Worm (Caenorhabditis elegans) whole organism, early embryonic: Measurements from ENCODE around the gene clec-238.

ENCODE experiments used
- B0310.2 ChIP-seq: sonication (generic microtip); optimal IDR thresholded peaks from 2 replicates; lab custom pipeline; 2016; ENCODE audit warnings: mild to moderate bottlenecking, missing genetic modification characterization, missing compliant biosample characterization
- ama-1 ChIP-seq: fragments of 150-350 bp; optimal IDR thresholded peaks from 2 replicates; lab custom pipeline; 2014
- ets-7 ChIP-seq: sonication (generic microtip); optimal IDR thresholded peaks from 2 replicates; lab custom pipeline; 2016; ENCODE audit warnings: missing genotype, missing genetic modification characterization, missing compliant biosample characterization
- flt-1 ChIP-seq: fragments of 200-800 bp; sonication (Bioruptor generic); IDR thresholded peaks from 2 replicates; pipeline ENCODE4 v1.3.6; 2022; ENCODE audit warnings: missing genetic modification characterization, missing compliant biosample characterization
- scrt-1 ChIP-seq: fragments of 200-800 bp; sonication (Bioruptor generic); IDR thresholded peaks from 2 replicates; pipeline ENCODE4 v1.3.6; 2022; ENCODE audit warnings: missing genetic modification characterization, missing compliant biosample characterization
- sea-1 ChIP-seq: fragments of 200-800 bp; sonication (Bioruptor generic); conservative IDR thresholded peaks from 2 replicates; pipeline ENCODE4 v1.3.6; 2022; ENCODE audit warnings: missing genetic modification characterization, missing compliant biosample characterization

ce11 chrV:16911934-16912333, 39.7 kb upstream of the clec-238 start, which contains the start of gene nhr-116:
- TF ChIP-seq sea-1 (GFP tag; lab: Robert Waterston, UW) (no peak), scrt-1 (GFP tag; lab: Robert Waterston, UW) (no peak), ama-1 (lab: Kevin White, UChicago) (no peak), flt-1 (GFP tag; lab: Robert Waterston, UW) (no peak), B0310.2 (tag; lab: Kevin White, UChicago) (no peak), ets-7 (tag; lab: Kevin White, UChicago) (no peak)
